Worm (Caenorhabditis elegans) whole organism, midembryonic: ENCODE measurements around the gene R11D1.7.

Source experiments
- T22C8.4 ChIP-seq: fragments of 200-800 bp; sonication (Bioruptor generic); IDR thresholded peaks from 2 replicates; pipeline ENCODE4 v1.3.6; 2022; ENCODE audit warnings: missing genetic modification characterization, missing compliant biosample characterization
- cog-1 ChIP-seq: sonication (generic microtip); optimal IDR thresholded peaks from 2 replicates; lab custom pipeline; 2016; ENCODE audit warnings: missing genetic modification characterization, missing compliant biosample characterization
- flt-1 ChIP-seq: fragments of 200-800 bp; sonication (Bioruptor generic); IDR thresholded peaks from 2 replicates; pipeline ENCODE4 v1.3.6; 2022; ENCODE audit warnings: missing genetic modification characterization, missing compliant biosample characterization
- klf-2 ChIP-seq: fragments of 200-800 bp; sonication (Bioruptor generic); conservative IDR thresholded peaks from 2 replicates; pipeline ENCODE4 v1.3.6; 2022; ENCODE audit warnings: missing genetic modification reagents, missing genetic modification characterization, missing compliant biosample characterization
- med-1 ChIP-seq: sonication (generic microtip); optimal IDR thresholded peaks from 2 replicates; lab custom pipeline; 2017; ENCODE audit warnings: missing genetic modification characterization, mild to moderate bottlenecking, missing compliant biosample characterization, antibody characterized with exemption, missing genetic modification reagents; ENCODE audit not compliant: insufficient read depth
- ref-1 ChIP-seq: fragments of 200-800 bp; sonication (Bioruptor generic); conservative IDR thresholded peaks from 2 replicates; pipeline ENCODE4 v1.3.6; 2022; ENCODE audit warnings: missing genetic modification reagents, missing genetic modification characterization, missing compliant biosample characterization
- tab-1 ChIP-seq: fragments of 200-800 bp; sonication (Bioruptor generic); IDR thresholded peaks from 2 replicates; pipeline ENCODE4 v1.3.6; 2022; ENCODE audit warnings: missing genetic modification characterization, missing compliant biosample characterization
- ztf-23 ChIP-seq: fragments of 200-800 bp; sonication (Bioruptor generic); IDR thresholded peaks from 2 replicates; pipeline ENCODE4 v1.3.6; 2022; ENCODE audit warnings: missing genetic modification reagents, missing genetic modification characterization, missing compliant biosample characterization
- ztf-29 ChIP-seq: fragments of 200-800 bp; sonication (Bioruptor generic); IDR thresholded peaks from 2 replicates; pipeline ENCODE4 v1.3.6; 2022; ENCODE audit warnings: missing genetic modification reagents, missing genetic modification characterization, missing compliant biosample characterization

Gene R11D1.7

ce11 chrV:12696790-12697189, 23.0 kb upstream of the R11D1.7 start:
- no peak for TF ChIP-seq T22C8.4
- no peak for TF ChIP-seq klf-2 (GFP tag; lab: Robert Waterston, UW)
- no peak for TF ChIP-seq tab-1

ce11 chrV:12697364-12697901, 22.4 kb upstream of the R11D1.7 start, which contains the start of gene istr-1:
istr-1 (plus strand) TSS chrV:12697858.
- TF ChIP-seq med-1 (GFP tag; lab: Kevin White, UChicago) (no peak), flt-1 (no peak), ref-1 (GFP tag; lab: Robert Waterston, UW) (no peak), tab-1 (no peak), T22C8.4 (no peak), cog-1 (tag; lab: Kevin White, UChicago) (no peak), ztf-29 (GFP tag; lab: Robert Waterston, UW) (no peak), klf-2 (GFP tag; lab: Robert Waterston, UW) (no peak), ztf-23 (GFP tag; lab: Robert Waterston, UW) (no peak)

ce11 chrV:12701613-12702012, 18.2 kb upstream of the R11D1.7 start:
- TF ChIP-seq ztf-29 (GFP tag; lab: Robert Waterston, UW) (no peak), T22C8.4 (no peak), med-1 (GFP tag; lab: Kevin White, UChicago) (no peak), cog-1 (tag; lab: Kevin White, UChicago) (no peak), ztf-23 (GFP tag; lab: Robert Waterston, UW) (no peak), tab-1 (no peak), ref-1 (GFP tag; lab: Robert Waterston, UW) (no peak), flt-1 (no peak), klf-2 (GFP tag; lab: Robert Waterston, UW) (no peak)

- TF ChIP-seq T22C8.4 (no peak), ztf-29 (GFP tag; lab: Robert Waterston, UW) (no peak), flt-1 (no peak), klf-2 (GFP tag; lab: Robert Waterston, UW) (no peak), med-1 (GFP tag; lab: Kevin White, UChicago) (no peak), cog-1 (tag; lab: Kevin White, UChicago) (no peak), tab-1 (no peak), ref-1 (GFP tag; lab: Robert Waterston, UW) (no peak), ztf-23 (GFP tag; lab: Robert Waterston, UW) (no peak)
Observed at ce11 chrV:12704077-12704476, 15.7 kb upstream of the R11D1.7 start, which contains the start of gene R11D1.1. R11D1.1 (plus strand) TSS chrV:12704377.

ce11 chrV:12706511-12706910, 13.3 kb upstream of the R11D1.7 start:
- TF ChIP-seq T22C8.4, result no peak
- no peak for TF ChIP-seq ztf-29 (GFP tag; lab: Robert Waterston, UW)
- TF ChIP-seq klf-2 (GFP tag; lab: Robert Waterston, UW), result no peak
- TF ChIP-seq cog-1 (tag; lab: Kevin White, UChicago), result no peak
- TF ChIP-seq flt-1, result no peak
- TF ChIP-seq ref-1 (GFP tag; lab: Robert Waterston, UW), result no peak
- TF ChIP-seq med-1 (GFP tag; lab: Kevin White, UChicago), result no peak
- TF ChIP-seq tab-1, result no peak
- no peak for TF ChIP-seq ztf-23 (GFP tag; lab: Robert Waterston, UW)

- TF ChIP-seq med-1 (GFP tag; lab: Kevin White, UChicago) (no peak), ztf-23 (GFP tag; lab: Robert Waterston, UW) (no peak), ztf-29 (GFP tag; lab: Robert Waterston, UW) (no peak), ref-1 (GFP tag; lab: Robert Waterston, UW) (no peak), cog-1 (tag; lab: Kevin White, UChicago) (no peak), T22C8.4 (no peak), klf-2 (GFP tag; lab: Robert Waterston, UW) (no peak), tab-1 (no peak), flt-1 (no peak)
Observed at ce11 chrV:12708305-12708704, 11.5 kb upstream of the R11D1.7 start, which contains the start of gene R11D1.2. R11D1.2 (plus strand) TSS chrV:12708605.

- no peak for TF ChIP-seq tab-1
- TF ChIP-seq T22C8.4, result no peak
- no peak for TF ChIP-seq ztf-29 (GFP tag; lab: Robert Waterston, UW)
- no peak for TF ChIP-seq ref-1 (GFP tag; lab: Robert Waterston, UW)
- no peak for TF ChIP-seq med-1 (GFP tag; lab: Kevin White, UChicago)
- TF ChIP-seq cog-1 (tag; lab: Kevin White, UChicago), result no peak
- TF ChIP-seq flt-1, result no peak
- no peak for TF ChIP-seq ztf-23 (GFP tag; lab: Robert Waterston, UW)
- TF ChIP-seq klf-2 (GFP tag; lab: Robert Waterston, UW), result no peak
Observed at ce11 chrV:12711999-12712398, 7.8 kb upstream of the R11D1.7 start, which contains the start of gene R11D1.3. R11D1.3 (minus strand) TSS chrV:12712099.

- TF ChIP-seq ztf-23 (GFP tag; lab: Robert Waterston, UW), result no peak
- no peak for TF ChIP-seq flt-1
- TF ChIP-seq cog-1 (tag; lab: Kevin White, UChicago), result no peak
- no peak for TF ChIP-seq tab-1
- no peak for TF ChIP-seq T22C8.4
- TF ChIP-seq med-1 (GFP tag; lab: Kevin White, UChicago), result no peak
- TF ChIP-seq ref-1 (GFP tag; lab: Robert Waterston, UW), result no peak
- TF ChIP-seq klf-2 (GFP tag; lab: Robert Waterston, UW), result no peak
- no peak for TF ChIP-seq ztf-29 (GFP tag; lab: Robert Waterston, UW)
Observed at ce11 chrV:12714120-12714519, 5.7 kb upstream of the R11D1.7 start, which contains the start of gene R11D1.4. R11D1.4 (minus strand) TSS chrV:12714220.

- TF ChIP-seq T22C8.4 (no peak), cog-1 (tag; lab: Kevin White, UChicago) (no peak), ztf-23 (GFP tag; lab: Robert Waterston, UW) (no peak), ztf-29 (GFP tag; lab: Robert Waterston, UW) (no peak), ref-1 (GFP tag; lab: Robert Waterston, UW) (no peak), flt-1 (no peak), med-1 (GFP tag; lab: Kevin White, UChicago) (no peak)
Observed at ce11 chrV:12716447-12716846, 3.4 kb upstream of the R11D1.7 start, which contains the start of gene str-178. str-178 (minus strand) TSS chrV:12716547.
